Worm (Caenorhabditis elegans) whole organism, L2 larva: ENCODE data around the gene set-2.

Experiments
- ceh-82 ChIP-seq: fragments of 150-350 bp; optimal IDR thresholded peaks from 2 replicates; lab custom pipeline; 2014; ENCODE audit warnings: missing biosample characterization, missing genetic modification characterization
- egl-27 ChIP-seq: sonication (generic microtip); optimal IDR thresholded peaks from 3 replicates; lab custom pipeline; 2017; ENCODE audit warnings: missing biosample characterization, missing genetic modification reagents, missing genetic modification characterization
- elt-3 ChIP-seq: sonication (generic microtip); optimal IDR thresholded peaks from 2 replicates; lab custom pipeline; 2017; ENCODE audit warnings: missing biosample characterization, missing genetic modification characterization
- fos-1 ChIP-seq: fragments of 150-350 bp; optimal IDR thresholded peaks from 2 replicates; lab custom pipeline; 2014; ENCODE audit warnings: missing biosample characterization, missing genetic modification characterization
- lin-39 ChIP-seq: fragments of 150-350 bp; optimal IDR thresholded peaks from 2 replicates; lab custom pipeline; 2014; ENCODE audit warnings: missing biosample characterization, missing genetic modification reagents, missing genetic modification characterization
- lsy-2 ChIP-seq, 2 experiments: fragments of 150-350 bp in 1 of 2; sonication (generic microtip) in 1 of 2; optimal IDR thresholded peaks; 2 replicates each; lab custom pipeline; 2014 to 2017; ENCODE audit warnings: missing biosample characterization in 2 of 2, missing genetic modification characterization in 2 of 2
- nhr-12 ChIP-seq: fragments of 150-350 bp; optimal IDR thresholded peaks from 2 replicates; lab custom pipeline; 2014; ENCODE audit warnings: missing biosample characterization, missing genetic modification characterization
- nhr-6 ChIP-seq: fragments of 150-350 bp; optimal IDR thresholded peaks from 2 replicates; lab custom pipeline; 2014; ENCODE audit warnings: missing biosample characterization, missing genetic modification characterization
- skn-1 ChIP-seq: sonication (generic microtip); optimal IDR thresholded peaks from 2 replicates; lab custom pipeline; 2017; ENCODE audit warnings: missing biosample characterization, missing genetic modification characterization
- unc-62 ChIP-seq: fragments of 150-350 bp; optimal IDR thresholded peaks from 2 replicates; lab custom pipeline; 2014; ENCODE audit warnings: missing biosample characterization, missing genetic modification reagents, missing genetic modification characterization
- zag-1 ChIP-seq: fragments of 150-350 bp; optimal IDR thresholded peaks from 2 replicates; lab custom pipeline; 2014; ENCODE audit warnings: missing biosample characterization, missing genetic modification characterization
- ztf-4 ChIP-seq: fragments of 150-350 bp; optimal IDR thresholded peaks from 2 replicates; lab custom pipeline; 2014; ENCODE audit warnings: missing biosample characterization, missing genetic modification characterization

DNA sequence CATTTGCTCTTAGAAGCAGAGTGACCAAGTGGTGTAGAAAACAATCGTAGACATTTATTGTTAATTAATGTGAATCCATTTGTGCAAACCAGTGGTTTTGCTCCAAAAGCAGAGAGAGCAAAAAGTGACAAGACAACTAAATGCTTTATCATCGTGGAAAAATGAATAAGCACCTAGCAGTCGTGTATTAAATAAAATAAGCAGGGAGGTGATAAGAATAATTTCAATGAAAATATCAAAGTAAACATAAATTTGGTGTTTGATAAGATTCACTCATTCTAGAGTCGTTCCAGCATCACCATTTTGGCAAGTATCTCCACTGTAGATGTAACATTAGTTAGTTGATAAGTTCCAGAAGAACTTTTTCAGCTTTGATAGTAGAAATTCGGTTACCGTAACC lies 42.7 kb downstream of the set-2 start, which contains the start of gene clec-6:
- TF ChIP-seq ceh-82 (tag; lab: Kevin White, UChicago), result no peak
- TF ChIP-seq ztf-4 (tag; lab: Kevin White, UChicago), result no peak
- TF ChIP-seq egl-27 (tag; lab: Kevin White, UChicago), result no peak
- TF ChIP-seq elt-3 (tag; lab: Kevin White, UChicago), result no peak
- TF ChIP-seq unc-62 (GFP tag; lab: Kevin White, UChicago), result no peak
- TF ChIP-seq lsy-2 (tag; optimal IDR thresholded peaks at IDR 0.05; lab: Kevin White, UChicago), result no peak
- TF ChIP-seq fos-1, result peak; percentile 84
- no peak for TF ChIP-seq nhr-12 (tag; lab: Kevin White, UChicago)
- no peak for TF ChIP-seq skn-1 (tag; lab: Kevin White, UChicago)
- TF ChIP-seq zag-1 (tag; lab: Kevin White, UChicago), result no peak
- no peak for TF ChIP-seq nhr-6 (tag; lab: Kevin White, UChicago)
- no peak for TF ChIP-seq lin-39 (tag; lab: Kevin White, UChicago)
